Fruit fly (Drosophila melanogaster): ENCODE data around the gene Tsp33B.

Tsp33B gene

dm6 chr2L:11807697-11808226 lies 15.6 kb upstream of the Tsp33B start:
- peak; percentile 15 for TF ChIP-seq CG33017 (tag; optimal IDR thresholded peaks at IDR 0.05)
- TF ChIP-seq Clk (GFP tag; optimal IDR thresholded peaks at IDR 0.05), result peak; percentile 35
- TF ChIP-seq toe (GFP tag; optimal IDR thresholded peaks at IDR 0.05), result no peak
- TF ChIP-seq cic (GFP tag; optimal IDR thresholded peaks at IDR 0.05), result peak; percentile 96
- TF ChIP-seq CG7045 (GFP tag; optimal IDR thresholded peaks at IDR 0.05), result no peak
- TF ChIP-seq CG5204 (GFP tag; optimal IDR thresholded peaks at IDR 0.05), result no peak
- TF ChIP-seq kay (GFP tag; ENCODE audit: borderline replicate concordance), result peak; percentile 15
- TF ChIP-seq Mnt (GFP tag; optimal IDR thresholded peaks at IDR 0.05), result peak; percentile 56
- peak; percentile 43 for TF ChIP-seq Hr96 (GFP tag; optimal IDR thresholded peaks at IDR 0.05)
- TF ChIP-seq pad (GFP tag; optimal IDR thresholded peaks at IDR 0.05), result peak; percentile 62
- peak; percentile 22 for TF ChIP-seq bab1 (GFP tag; optimal IDR thresholded peaks at IDR 0.05)
- peak; percentile 44 for TF ChIP-seq tj (GFP tag; optimal IDR thresholded peaks at IDR 0.05)
- TF ChIP-seq CG12768 (GFP tag; optimal IDR thresholded peaks at IDR 0.05), result peak; percentile 49
- TF ChIP-seq CG1620 (GFP tag; optimal IDR thresholded peaks at IDR 0.05), result no peak
- no peak for TF ChIP-seq cnc (optimal IDR thresholded peaks at IDR 0.05)
- peak; percentile 28 for TF ChIP-seq CG7101 (tag; optimal IDR thresholded peaks at IDR 0.05)
- TF ChIP-seq Crg-1 (GFP tag; optimal IDR thresholded peaks at IDR 0.05), result no peak
- TF ChIP-seq CG14711 (tag; optimal IDR thresholded peaks at IDR 0.05), result peak; percentile 5
- peak; percentile 49 for TF ChIP-seq ovo (GFP tag; optimal IDR thresholded peaks at IDR 0.05)
- peak; percentile 23 for TF ChIP-seq CG11617 (GFP tag; optimal IDR thresholded peaks at IDR 0.05)

DNA sequence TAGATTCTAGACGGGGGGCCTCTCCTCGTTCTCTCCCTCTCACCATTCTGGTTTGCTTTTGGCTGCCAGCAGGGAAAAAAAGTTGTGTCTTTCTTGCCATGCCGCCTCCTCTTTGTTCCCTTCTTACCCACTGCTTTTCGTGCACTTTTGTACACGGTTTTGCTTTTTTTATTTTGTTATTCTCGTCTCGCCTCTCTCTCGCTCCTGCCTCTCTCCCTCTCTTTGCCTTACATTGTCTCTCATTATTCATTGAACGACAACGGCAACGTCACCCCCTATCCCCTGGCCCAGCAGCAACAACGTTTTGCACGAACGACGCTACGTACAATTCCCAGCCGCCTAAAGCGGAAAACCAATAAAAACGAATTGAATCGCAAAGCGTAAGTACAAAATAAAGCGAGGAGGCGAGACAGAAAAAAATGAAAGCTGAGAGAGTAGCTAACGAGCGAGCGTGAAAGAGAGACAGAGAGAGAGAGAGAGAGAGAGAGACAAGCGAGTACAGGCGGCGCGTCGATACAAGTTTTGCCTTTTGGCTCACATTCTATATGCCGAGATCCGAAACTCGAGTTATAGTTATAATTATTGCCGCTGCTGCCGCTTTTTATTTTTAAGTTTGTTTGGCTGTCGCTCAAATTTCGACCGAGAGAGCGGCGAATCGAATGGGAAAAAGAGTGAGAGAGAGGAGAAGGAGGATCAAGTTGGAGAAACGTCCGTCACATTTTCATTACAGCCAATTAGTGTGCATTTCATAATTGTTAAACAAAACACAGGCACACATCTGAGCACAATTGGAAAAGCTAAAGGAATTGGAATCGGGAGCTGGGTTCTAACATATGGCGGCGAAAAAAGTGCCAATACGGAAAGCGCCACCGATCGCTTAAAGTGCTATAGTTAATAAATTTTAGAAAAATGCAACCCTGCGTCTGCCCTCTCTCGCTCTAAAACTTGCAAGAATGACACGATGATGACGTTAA lies 14.8 kb upstream of the Tsp33B start:
- TF ChIP-seq CG12768 (GFP tag; optimal IDR thresholded peaks at IDR 0.05), result peak; percentile 84
- peak; percentile 28 for TF ChIP-seq CG14711 (tag; optimal IDR thresholded peaks at IDR 0.05)
- peak; percentile 17 for TF ChIP-seq Clk (GFP tag; optimal IDR thresholded peaks at IDR 0.05)
- TF ChIP-seq CG33017 (tag; optimal IDR thresholded peaks at IDR 0.05), result peak; percentile 69
- no peak for TF ChIP-seq CG5204 (GFP tag; optimal IDR thresholded peaks at IDR 0.05)
- peak; percentile 41 for TF ChIP-seq bab1 (GFP tag; optimal IDR thresholded peaks at IDR 0.05)
- TF ChIP-seq CG1620 (GFP tag; optimal IDR thresholded peaks at IDR 0.05), result no peak
- TF ChIP-seq cic (GFP tag; optimal IDR thresholded peaks at IDR 0.05), result peak; percentile 93
- peak; percentile 23 for TF ChIP-seq toe (GFP tag; optimal IDR thresholded peaks at IDR 0.05)
- TF ChIP-seq CG7101 (tag; optimal IDR thresholded peaks at IDR 0.05), result peak; percentile 30
- peak; percentile 9 for TF ChIP-seq CG11617 (GFP tag; optimal IDR thresholded peaks at IDR 0.05)
- TF ChIP-seq tj (GFP tag; optimal IDR thresholded peaks at IDR 0.05), result peak; percentile 54
- TF ChIP-seq ovo (GFP tag; optimal IDR thresholded peaks at IDR 0.05), result no peak
- TF ChIP-seq CG7045 (GFP tag; optimal IDR thresholded peaks at IDR 0.05), result peak; percentile 55
- TF ChIP-seq Crg-1 (GFP tag; optimal IDR thresholded peaks at IDR 0.05), result no peak
- no peak for TF ChIP-seq kay (GFP tag; ENCODE audit: borderline replicate concordance)
- TF ChIP-seq Hr96 (GFP tag; optimal IDR thresholded peaks at IDR 0.05), result peak; percentile 66
- peak; percentile 17 for TF ChIP-seq pad (GFP tag; optimal IDR thresholded peaks at IDR 0.05)
- peak; percentile 78 for TF ChIP-seq Mnt (GFP tag; optimal IDR thresholded peaks at IDR 0.05)
- TF ChIP-seq cnc (optimal IDR thresholded peaks at IDR 0.05), result no peak

- TF ChIP-seq CG33017 (tag; optimal IDR thresholded peaks at IDR 0.05) (no peak), CG5204 (GFP tag; optimal IDR thresholded peaks at IDR 0.05) (peak; percentile 38), Clk (GFP tag; optimal IDR thresholded peaks at IDR 0.05) (peak; percentile 14), CG12768 (GFP tag; optimal IDR thresholded peaks at IDR 0.05) (no peak), pad (GFP tag; optimal IDR thresholded peaks at IDR 0.05) (peak; percentile 81)
Measured at dm6 chr2L:11806022-11806700, 14.0 kb upstream of the Tsp33B start.

DNA sequence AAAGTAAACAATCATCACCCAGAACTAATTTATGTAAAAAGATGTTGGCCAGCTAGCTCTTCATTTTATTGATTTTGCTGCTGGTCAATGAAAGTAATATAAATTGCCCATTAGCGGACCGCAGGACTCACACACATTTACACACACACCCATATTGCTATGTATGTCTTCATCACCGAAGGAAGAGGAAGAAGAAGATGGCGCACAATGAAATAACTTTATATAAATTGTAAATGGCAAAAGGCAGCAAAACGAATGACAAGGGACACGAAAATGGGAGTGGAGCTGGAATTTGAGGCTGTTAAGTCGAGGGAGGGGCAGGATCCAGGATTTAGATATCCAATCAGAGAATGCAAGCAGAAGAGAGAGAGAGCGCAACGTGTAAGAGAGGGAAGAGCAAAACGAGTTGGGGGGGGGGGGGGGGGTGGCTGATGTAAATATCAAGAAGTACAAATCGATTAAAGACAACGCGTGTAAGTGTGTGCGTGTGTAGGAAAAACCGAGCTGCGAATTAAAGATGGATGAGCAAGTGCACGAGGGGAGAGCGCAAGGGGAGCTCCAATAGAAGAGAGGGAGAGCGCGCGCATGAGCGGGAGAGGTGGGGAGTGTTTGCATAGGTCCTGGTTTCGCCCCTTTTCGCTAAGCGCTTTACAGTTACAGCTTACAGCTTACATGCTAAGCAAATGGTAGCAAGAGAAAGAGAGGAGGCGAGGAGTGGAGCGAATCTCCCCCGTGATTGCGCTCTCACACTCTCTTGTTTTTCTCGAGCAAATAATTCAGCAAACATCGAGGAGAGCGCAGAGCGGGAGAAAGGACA lies 12.3 kb upstream of the Tsp33B start:
- TF ChIP-seq bab1 (GFP tag; optimal IDR thresholded peaks at IDR 0.05), result no peak
- no peak for TF ChIP-seq kay (GFP tag; ENCODE audit: borderline replicate concordance)
- peak; percentile 93 for TF ChIP-seq pad (GFP tag; optimal IDR thresholded peaks at IDR 0.05)
- no peak for TF ChIP-seq CG7045 (GFP tag; optimal IDR thresholded peaks at IDR 0.05)
- no peak for TF ChIP-seq CG7101 (tag; optimal IDR thresholded peaks at IDR 0.05)

- no peak for TF ChIP-seq Crg-1 (GFP tag; optimal IDR thresholded peaks at IDR 0.05)
- no peak for TF ChIP-seq toe (GFP tag; optimal IDR thresholded peaks at IDR 0.05)
- no peak for TF ChIP-seq cic (GFP tag; optimal IDR thresholded peaks at IDR 0.05)
- no peak for TF ChIP-seq CG14711 (tag; optimal IDR thresholded peaks at IDR 0.05)
- no peak for TF ChIP-seq CG5204 (GFP tag; optimal IDR thresholded peaks at IDR 0.05)
- TF ChIP-seq Clk (GFP tag; optimal IDR thresholded peaks at IDR 0.05), result no peak
- TF ChIP-seq cnc (optimal IDR thresholded peaks at IDR 0.05), result no peak
- TF ChIP-seq pad (GFP tag; optimal IDR thresholded peaks at IDR 0.05), result no peak
- no peak for TF ChIP-seq CG12768 (GFP tag; optimal IDR thresholded peaks at IDR 0.05)
- no peak for TF ChIP-seq Mnt (GFP tag; optimal IDR thresholded peaks at IDR 0.05)
- no peak for TF ChIP-seq CG33017 (tag; optimal IDR thresholded peaks at IDR 0.05)
- no peak for TF ChIP-seq bab1 (GFP tag; optimal IDR thresholded peaks at IDR 0.05)
- TF ChIP-seq kay (GFP tag; ENCODE audit: borderline replicate concordance), result no peak
- no peak for TF ChIP-seq tj (GFP tag; optimal IDR thresholded peaks at IDR 0.05)
- TF ChIP-seq CG7045 (GFP tag; optimal IDR thresholded peaks at IDR 0.05), result no peak
- TF ChIP-seq Hr96 (GFP tag; optimal IDR thresholded peaks at IDR 0.05), result no peak
- no peak for TF ChIP-seq ovo (GFP tag; optimal IDR thresholded peaks at IDR 0.05)
- TF ChIP-seq CG1620 (GFP tag; optimal IDR thresholded peaks at IDR 0.05), result no peak
- no peak for TF ChIP-seq CG11617 (GFP tag; optimal IDR thresholded peaks at IDR 0.05)
- no peak for TF ChIP-seq CG7101 (tag; optimal IDR thresholded peaks at IDR 0.05)
Measured at dm6 chr2L:11797127-11797526, 5.0 kb upstream of the Tsp33B start.
